Worm (Caenorhabditis elegans): ENCODE measurements around the gene Y66D12A.11.

DNA sequence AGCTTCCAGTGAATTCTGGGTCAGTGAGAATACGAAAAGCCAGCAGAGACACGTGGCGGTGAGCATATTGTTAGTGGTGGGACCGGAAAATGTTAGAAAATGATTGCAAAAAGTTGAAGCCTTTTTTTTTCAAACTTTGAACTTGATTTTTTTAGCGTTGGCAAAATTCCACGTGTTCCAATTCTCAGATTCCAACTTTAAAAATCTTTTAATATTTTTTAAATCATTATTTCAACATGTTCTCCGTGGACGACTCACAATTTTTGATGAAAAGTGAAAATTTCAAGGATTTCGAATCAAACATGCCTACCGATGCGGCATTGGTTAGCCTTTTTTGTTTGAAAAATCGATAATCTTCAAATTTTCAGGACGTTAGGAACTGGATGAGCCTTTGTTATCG is 49.1 kb downstream of the Y66D12A.11 start, which contains the start of the genes Y66A7A.9 and Y66A7A.4:
- TF ChIP-seq ama-1 (optimal IDR thresholded peaks at IDR 0.05), result no peak
- no peak for TF ChIP-seq tra-4 (tag; optimal IDR thresholded peaks at IDR 0.05)
- TF ChIP-seq scrt-1 (GFP tag; IDR thresholded peaks at IDR 0.05), result no peak
- TF ChIP-seq pes-1 (GFP tag; IDR thresholded peaks at IDR 0.05), result no peak
- no peak for TF ChIP-seq hmg-4 (GFP tag; optimal IDR thresholded peaks at IDR 0.05)
- TF ChIP-seq flt-1 (GFP tag; IDR thresholded peaks at IDR 0.05), result no peak
- no peak for TF ChIP-seq B0310.2 (tag; optimal IDR thresholded peaks at IDR 0.05)
- no peak for TF ChIP-seq hmbx-1 (tag; optimal IDR thresholded peaks at IDR 0.05)
- no peak for TF ChIP-seq tbx-37 (GFP tag; conservative IDR thresholded peaks at IDR 0.05)

Measured in whole organism, early embryonic.